Fruit fly (Drosophila melanogaster) whole organism, embryonic: Measurements from ENCODE around the gene thoc7.

ENCODE experiments used
- Aef1 ChIP-seq: fragments of 200-800 bp; sonication (Bioruptor generic); IDR thresholded peaks from 3 replicates; pipeline ENCODE4 v1.3.6; 2022; ENCODE audit warnings: missing biosample characterization, missing genetic modification characterization
- Asciz ChIP-seq: fragments of 200-800 bp; sonication (Bioruptor generic); optimal IDR thresholded peaks from 2 replicates; lab custom pipeline; 2017; ENCODE audit warnings: missing biosample characterization, mild to moderate bottlenecking, missing genetic modification characterization, missing genetic modification reagents
- CG11723 ChIP-seq: fragments of 200-800 bp; sonication (Bioruptor generic); optimal IDR thresholded peaks from 2 replicates; lab custom pipeline; 2017; ENCODE audit warnings: missing biosample characterization, mild to moderate bottlenecking, missing genetic modification characterization
- CG14965 ChIP-seq: fragments of 200-800 bp; sonication (Bioruptor generic); optimal IDR thresholded peaks from 2 replicates; lab custom pipeline; 2016; ENCODE audit warnings: missing biosample characterization, missing genetic modification characterization, borderline replicate concordance
- CG16863 ChIP-seq: fragments of 200-800 bp; sonication (Bioruptor generic); optimal IDR thresholded peaks from 3 replicates; lab custom pipeline; 2016; ENCODE audit warnings: missing biosample characterization, missing genetic modification characterization
- CG18262 ChIP-seq: fragments of 200-800 bp; optimal IDR thresholded peaks from 3 replicates; lab custom pipeline; 2019; ENCODE audit warnings: missing biosample characterization, mild to moderate bottlenecking, missing genetic modification characterization, moderate library complexity
- CG2129 ChIP-seq: fragments of 200-800 bp; sonication (Bioruptor generic); IDR thresholded peaks from 2 replicates; pipeline ENCODE4 v1.3.6; 2022; ENCODE audit warnings: missing biosample characterization, missing genetic modification characterization; ENCODE audit not compliant: partially characterized antibody
- CG2678 ChIP-seq: fragments of 200-800 bp; sonication (Bioruptor generic); optimal IDR thresholded peaks from 3 replicates; lab custom pipeline; 2019; ENCODE audit warnings: missing biosample characterization, mild to moderate bottlenecking, missing genetic modification characterization, moderate library complexity
- CG2889 ChIP-seq: fragments of 200-800 bp; sonication (Bioruptor generic); IDR thresholded peaks from 3 replicates; pipeline ENCODE4 v1.3.6; 2022; ENCODE audit warnings: missing biosample characterization, missing genetic modification characterization
- CG30020 ChIP-seq: fragments of 200-800 bp; optimal IDR thresholded peaks from 2 replicates; lab custom pipeline; 2019; ENCODE audit warnings: missing biosample characterization, mild to moderate bottlenecking, missing genetic modification characterization, moderate library complexity
- CG31365 ChIP-seq: fragments of 200-800 bp; sonication (Bioruptor generic); optimal IDR thresholded peaks from 2 replicates; lab custom pipeline; 2018; ENCODE audit warnings: missing biosample characterization, mild to moderate bottlenecking, missing genetic modification characterization
- CG3163 ChIP-seq: fragments of 200-800 bp; sonication (Bioruptor generic); optimal IDR thresholded peaks from 3 replicates; lab custom pipeline; 2016; ENCODE audit warnings: missing biosample characterization, missing genetic modification characterization
- CG32767 ChIP-seq: fragments of 200-800 bp; sonication (Bioruptor generic); IDR thresholded peaks from 2 replicates; pipeline ENCODE4 v1.3.6; 2022; ENCODE audit warnings: missing biosample characterization, missing genetic modification characterization
- CG33213 ChIP-seq: fragments of 200-800 bp; sonication (Bioruptor generic); optimal IDR thresholded peaks from 3 replicates; lab custom pipeline; 2016; ENCODE audit warnings: missing biosample characterization, missing genetic modification characterization
- CG34376 ChIP-seq: fragments of 200-800 bp; sonication (Bioruptor generic); optimal IDR thresholded peaks from 2 replicates; lab custom pipeline; 2018; ENCODE audit warnings: missing biosample characterization, mild to moderate bottlenecking, missing genetic modification characterization
- CG4360 ChIP-seq: fragments of 200-800 bp; sonication (Bioruptor generic); IDR thresholded peaks from 2 replicates; pipeline ENCODE4 v1.3.6; 2022; ENCODE audit warnings: missing biosample characterization, missing genetic modification characterization
- CG5953 ChIP-seq: fragments of 200-800 bp; sonication (Bioruptor generic); IDR thresholded peaks from 2 replicates; pipeline ENCODE4 v1.3.6; 2022; ENCODE audit warnings: missing biosample characterization, missing genetic modification characterization
- CG6272 ChIP-seq: fragments of 200-800 bp; sonication (Bioruptor generic); IDR thresholded peaks from 2 replicates; pipeline ENCODE4 v1.3.6; 2022; ENCODE audit warnings: missing biosample characterization, missing genetic modification characterization
- CG8359 ChIP-seq: fragments of 200-800 bp; sonication (Bioruptor generic); optimal IDR thresholded peaks from 2 replicates; lab custom pipeline; 2017; ENCODE audit warnings: missing biosample characterization, mild to moderate bottlenecking, missing genetic modification characterization, borderline replicate concordance
- D19B ChIP-seq: fragments of 200-800 bp; sonication (Bioruptor generic); optimal IDR thresholded peaks from 2 replicates; lab custom pipeline; 2017; ENCODE audit warnings: missing biosample characterization, mild to moderate bottlenecking, missing genetic modification characterization
- Deaf1 ChIP-seq: fragments of 200-800 bp; optimal IDR thresholded peaks from 3 replicates; lab custom pipeline; 2019; ENCODE audit warnings: missing biosample characterization, mild to moderate bottlenecking, missing genetic modification characterization, moderate library complexity
- Dll ChIP-seq: fragments of 200-800 bp; sonication (Bioruptor generic); IDR thresholded peaks from 4 replicates; pipeline ENCODE4 v1.3.6; 2022; ENCODE audit warnings: missing biosample characterization, missing genetic modification characterization; ENCODE audit not compliant: partially characterized antibody
- Fer1 ChIP-seq: fragments of 200-800 bp; sonication (Bioruptor generic); optimal IDR thresholded peaks from 2 replicates; lab custom pipeline; 2017; ENCODE audit warnings: missing biosample characterization, mild to moderate bottlenecking, missing genetic modification characterization
- HLH4C ChIP-seq: fragments of 200-800 bp; sonication (Bioruptor generic); IDR thresholded peaks from 3 replicates; pipeline ENCODE4 v1.3.6; 2022; ENCODE audit warnings: missing biosample characterization, missing genetic modification characterization; ENCODE audit not compliant: partially characterized antibody
- Hsf ChIP-seq: fragments of 200-800 bp; sonication (Bioruptor generic); optimal IDR thresholded peaks from 3 replicates; lab custom pipeline; 2016; ENCODE audit warnings: missing biosample characterization, missing genetic modification characterization
- Kr ChIP-seq: fragments of 200-800 bp; sonication (Bioruptor generic); optimal IDR thresholded peaks from 2 replicates; lab custom pipeline; 2017; ENCODE audit warnings: missing biosample characterization, mild to moderate bottlenecking, missing genetic modification characterization
- Med ChIP-seq: fragments of 200-800 bp; sonication (Bioruptor generic); peaks from one replicate; lab custom pipeline; 2016; ENCODE audit warnings: missing biosample characterization, missing genetic modification characterization, mild to moderate bottlenecking, inconsistent platforms, moderate library complexity
- NC2β ChIP-seq: fragments of 200-800 bp; sonication (Bioruptor generic); optimal IDR thresholded peaks from 2 replicates; lab custom pipeline; 2016; ENCODE audit warnings: missing biosample characterization, missing genetic modification characterization
- Neu2 ChIP-seq: fragments of 200-800 bp; sonication (Bioruptor generic); optimal IDR thresholded peaks from 3 replicates; lab custom pipeline; 2016; ENCODE audit warnings: missing biosample characterization, missing genetic modification characterization, borderline replicate concordance
- Oaz ChIP-seq: fragments of 200-800 bp; sonication (Bioruptor generic); IDR thresholded peaks from 2 replicates; pipeline ENCODE4 v1.3.6; 2022; ENCODE audit warnings: missing biosample characterization, missing genetic modification characterization
- Stat92E ChIP-seq, 3 experiments: fragments of >200 bp in 2 of 3; fragments of 200-800 bp in 1 of 3; sonication (Bioruptor generic) in 1 of 3; optimal IDR thresholded peaks; 2 replicates each; lab custom pipeline; 2017 to 2019; ENCODE audit warnings: missing biosample characterization in 3 of 3, missing genetic modification characterization in 3 of 3, mild to moderate bottlenecking in 1 of 3, moderate library complexity in 1 of 3
- bigmax ChIP-seq: fragments of 200-800 bp; sonication (Bioruptor generic); optimal IDR thresholded peaks from 2 replicates; lab custom pipeline; 2018; ENCODE audit warnings: missing biosample characterization, mild to moderate bottlenecking, missing genetic modification characterization
- croc ChIP-seq: fragments of 200-800 bp; sonication (Bioruptor generic); conservative IDR thresholded peaks from 3 replicates; pipeline ENCODE4 v1.3.6; 2022; ENCODE audit warnings: missing biosample characterization, missing genetic modification characterization
- dpn ChIP-seq, 2 experiments: fragments of 200-800 bp; sonication (Bioruptor generic); optimal IDR thresholded peaks; 3 replicates each; lab custom pipeline; 2016; ENCODE audit warnings: missing biosample characterization in 2 of 2, missing genetic modification characterization in 2 of 2
- emc ChIP-seq: fragments of 200-800 bp; sonication (Bioruptor generic); optimal IDR thresholded peaks from 2 replicates; lab custom pipeline; 2016; ENCODE audit warnings: missing biosample characterization, missing genetic modification characterization
- gcm ChIP-seq: fragments of 200-800 bp; sonication (Bioruptor generic); optimal IDR thresholded peaks from 2 replicates; lab custom pipeline; 2019; ENCODE audit warnings: missing biosample characterization, mild to moderate bottlenecking, missing genetic modification characterization, moderate library complexity
- inv ChIP-seq: fragments of 200-800 bp; sonication (Bioruptor generic); IDR thresholded peaks from 2 replicates; pipeline ENCODE4 v1.3.6; 2022; ENCODE audit warnings: missing biosample characterization, missing genetic modification characterization; ENCODE audit not compliant: partially characterized antibody
- jing ChIP-seq: fragments of 200-800 bp; sonication (Bioruptor generic); optimal IDR thresholded peaks from 2 replicates; lab custom pipeline; 2018; ENCODE audit warnings: missing biosample characterization, mild to moderate bottlenecking, missing genetic modification characterization
- knrl ChIP-seq: fragments of 200-800 bp; sonication (Bioruptor generic); IDR thresholded peaks from 3 replicates; pipeline ENCODE4 v1.3.6; 2022; ENCODE audit warnings: missing biosample characterization, missing genetic modification characterization; ENCODE audit not compliant: partially characterized antibody
- lilli ChIP-seq: fragments of 200-800 bp; sonication (Bioruptor generic); optimal IDR thresholded peaks from 3 replicates; lab custom pipeline; 2016; ENCODE audit warnings: missing biosample characterization, missing genetic modification characterization
- luna ChIP-seq: fragments of 200-800 bp; sonication (Bioruptor generic); optimal IDR thresholded peaks from 2 replicates; lab custom pipeline; 2016; ENCODE audit warnings: missing biosample characterization, missing genetic modification characterization
- pan ChIP-seq, 4 experiments: fragments of >200 bp in 3 of 4; fragments of 200-800 bp in 1 of 4; sonication (Bioruptor generic) in 1 of 4; optimal IDR thresholded peaks in 3 of 4; IDR thresholded peaks in 1 of 4; 2 replicates each; pipeline versions ENCODE4 v1.3.6 to Lab custom; 2017 to 2022; ENCODE audit warnings: missing biosample characterization in 2 of 4, missing genetic modification characterization in 2 of 4, mixed read lengths in 1 of 4
- pb ChIP-seq: fragments of 200-800 bp; sonication (Bioruptor generic); optimal IDR thresholded peaks from 3 replicates; lab custom pipeline; 2016; ENCODE audit warnings: missing biosample characterization, missing genetic modification characterization
- pnt ChIP-seq: fragments of 200-800 bp; sonication (Bioruptor generic); optimal IDR thresholded peaks from 3 replicates; lab custom pipeline; 2016; ENCODE audit warnings: missing biosample characterization, missing genetic modification characterization
- seq ChIP-seq: fragments of 200-800 bp; sonication (Bioruptor generic); IDR thresholded peaks from 2 replicates; pipeline ENCODE4 v1.3.6; 2022; ENCODE audit warnings: missing biosample characterization, missing genetic modification characterization
- stwl ChIP-seq: fragments of 200-800 bp; sonication (Bioruptor generic); optimal IDR thresholded peaks from 3 replicates; lab custom pipeline; 2018; ENCODE audit warnings: missing biosample characterization, mild to moderate bottlenecking, missing genetic modification characterization, moderate library complexity
- tin ChIP-seq: fragments of 200-800 bp; sonication (Bioruptor generic); optimal IDR thresholded peaks from 3 replicates; lab custom pipeline; 2016; ENCODE audit warnings: missing biosample characterization, missing genetic modification characterization
- unpg ChIP-seq: fragments of 200-800 bp; sonication (Bioruptor generic); optimal IDR thresholded peaks from 3 replicates; lab custom pipeline; 2018; ENCODE audit warnings: missing biosample characterization, mild to moderate bottlenecking, missing genetic modification characterization, moderate library complexity
- zf30C ChIP-seq: fragments of 200-800 bp; sonication (Bioruptor generic); optimal IDR thresholded peaks from 3 replicates; lab custom pipeline; 2018; ENCODE audit warnings: missing biosample characterization, mild to moderate bottlenecking, missing genetic modification characterization

The thoc7 gene

dm6 chr3L:184251-184650 is 28.2 kb downstream of the thoc7 start, which contains the start of the genes CG34140, Mkp and Mtch (continued):
- TF ChIP-seq CG11723 (GFP tag; lab: Kevin White, UChicago), result no peak
- TF ChIP-seq tin, result peak; percentile 91
- TF ChIP-seq stwl (tag; lab: Kevin White, UChicago), result peak; percentile 67
- TF ChIP-seq jing, result no peak
- peak; percentile 55 for TF ChIP-seq luna (GFP tag; lab: Kevin White, UChicago)
- TF ChIP-seq pan (optimal IDR thresholded peaks at IDR 0.05; lab: Kevin White, UChicago), result no peak
- peak in 1 of 2 experiments; percentile 80 for TF ChIP-seq pan (GFP tag; optimal IDR thresholded peaks at IDR 0.05 in 1 of 2, IDR thresholded peaks at IDR 0.05 in 1 of 2)
- TF ChIP-seq bigmax (GFP tag; lab: Kevin White, UChicago), result no peak
- TF ChIP-seq inv (GFP tag; lab: Robert Waterston, UW), result peak; percentile 91
- TF ChIP-seq dpn (GFP tag; optimal IDR thresholded peaks at IDR 0.05; lab: Kevin White, UChicago), result peak; percentile 91
- peak; percentile 92 for TF ChIP-seq HLH4C (GFP tag; lab: Robert Waterston, UW)
- no peak for TF ChIP-seq Asciz (GFP tag; lab: Kevin White, UChicago)
- TF ChIP-seq NC2β (GFP tag; lab: Kevin White, UChicago), result peak; percentile 82
- peak; percentile 48 for TF ChIP-seq CG14965 (GFP tag; lab: Kevin White, UChicago)
- no peak for TF ChIP-seq CG5953 (GFP tag; lab: Robert Waterston, UW)
- peak; percentile 80 for TF ChIP-seq CG30020
- TF ChIP-seq CG6272, result peak; percentile 83
- peak; percentile 97 for TF ChIP-seq knrl (GFP tag; lab: Robert Waterston, UW)
- TF ChIP-seq CG2889 (GFP tag; lab: Robert Waterston, UW), result peak; percentile 70
- TF ChIP-seq CG31365 (tag; lab: Kevin White, UChicago), result no peak
- peak; percentile 60 for TF ChIP-seq Neu2 (GFP tag; lab: Kevin White, UChicago)
- TF ChIP-seq gcm (GFP tag; lab: Kevin White, UChicago), result no peak
- TF ChIP-seq pnt (GFP tag; lab: Kevin White, UChicago), result peak; percentile 77
- TF ChIP-seq croc (GFP tag; lab: Robert Waterston, UW), result peak; percentile 59
- TF ChIP-seq pb (GFP tag; lab: Kevin White, UChicago), result peak; percentile 39
- TF ChIP-seq CG33213 (GFP tag; lab: Kevin White, UChicago), result peak; percentile 92
- TF ChIP-seq CG4360 (GFP tag; lab: Robert Waterston, UW), result peak; percentile 71
- TF ChIP-seq Deaf1 (tag; lab: Kevin White, UChicago), result no peak
- TF ChIP-seq lilli (GFP tag; lab: Kevin White, UChicago), result peak; percentile 96
- no peak for TF ChIP-seq D19B (GFP tag; lab: Kevin White, UChicago)
- peak; percentile 88 for TF ChIP-seq Aef1 (GFP tag; lab: Robert Waterston, UW)
- peak; percentile 89 for TF ChIP-seq CG32767
- TF ChIP-seq CG16863 (GFP tag; lab: Kevin White, UChicago), result peak; percentile 85
- TF ChIP-seq seq (GFP tag; lab: Robert Waterston, UW), result peak; percentile 48; the same call in 1 of the 2 replicates
- peak; percentile 84 for TF ChIP-seq Fer1
- no peak for TF ChIP-seq CG2678 (tag; lab: Kevin White, UChicago)
- TF ChIP-seq CG2129 (GFP tag; lab: Robert Waterston, UW), result peak; percentile 97
- TF ChIP-seq Oaz (GFP tag; lab: Robert Waterston, UW), result 0 out of 2 replicates have a peak, but pooled peaks have one; percentile 39
- peak; percentile 98 for TF ChIP-seq Dll (GFP tag; lab: Robert Waterston, UW)
- TF ChIP-seq Kr, result no peak
- no peak for TF ChIP-seq CG18262
- no peak for TF ChIP-seq CG8359
- peak in 1 of 3 experiments; percentile 76 for TF ChIP-seq Stat92E (GFP tag; optimal IDR thresholded peaks at IDR 0.05; lab: Kevin White, UChicago)
- TF ChIP-seq Med (GFP tag; lab: Kevin White, UChicago), result peak; percentile 99
- TF ChIP-seq emc, result peak; percentile 68
- TF ChIP-seq CG34376 (GFP tag; lab: Kevin White, UChicago), result peak; percentile 69
- TF ChIP-seq Hsf (GFP tag; lab: Kevin White, UChicago), result peak; percentile 89
- TF ChIP-seq unpg (GFP tag; lab: Kevin White, UChicago), result no peak
- TF ChIP-seq CG3163 (GFP tag; lab: Kevin White, UChicago), result peak; percentile 42
- no peak for TF ChIP-seq zf30C (GFP tag; lab: Kevin White, UChicago)
